Fruit fly (Drosophila melanogaster) whole organism, embryonic: ENCODE results near the gene jv.

Experiments
- Awh ChIP-seq: fragments of 200-800 bp; sonication (Bioruptor generic); IDR thresholded peaks from 2 replicates; pipeline ENCODE4, ENCODE4 v1.3.6; 2022; ENCODE audit warnings: missing biosample characterization, missing genetic modification characterization
- BtbVII ChIP-seq: fragments of 200-800 bp; sonication (Bioruptor generic); optimal IDR thresholded peaks from 3 replicates; lab custom pipeline; 2017; ENCODE audit warnings: missing biosample characterization, mild to moderate bottlenecking, missing genetic modification characterization
- C15 ChIP-seq: fragments of 200-800 bp; sonication (Bioruptor generic); IDR thresholded peaks from 3 replicates; pipeline ENCODE4 v1.3.6; 2022; ENCODE audit warnings: missing biosample characterization, missing genetic modification characterization
- CG12299 ChIP-seq: fragments of 200-800 bp; sonication (Bioruptor generic); optimal IDR thresholded peaks from 2 replicates; lab custom pipeline; 2018; ENCODE audit warnings: missing biosample characterization, mild to moderate bottlenecking, missing genetic modification characterization
- CG12659 ChIP-seq: fragments of 200-800 bp; sonication (Bioruptor generic); optimal IDR thresholded peaks from 3 replicates; lab custom pipeline; 2017; ENCODE audit warnings: mild to moderate bottlenecking, missing biosample characterization, missing genetic modification reagents, missing genetic modification characterization
- CG13894 ChIP-seq: fragments of 200-800 bp; sonication (Bioruptor generic); optimal IDR thresholded peaks from 3 replicates; lab custom pipeline; 2018; ENCODE audit warnings: missing biosample characterization, mild to moderate bottlenecking, missing genetic modification characterization, moderate library complexity
- CG14441 ChIP-seq: fragments of 200-800 bp; sonication (Bioruptor generic); IDR thresholded peaks from 2 replicates; pipeline ENCODE4 v1.3.6; 2022; ENCODE audit warnings: missing biosample characterization, missing genetic modification characterization
- CG15011 ChIP-seq: fragments of 200-800 bp; sonication (Bioruptor generic); optimal IDR thresholded peaks from 3 replicates; lab custom pipeline; 2018; ENCODE audit warnings: missing biosample characterization, mild to moderate bottlenecking, missing genetic modification characterization
- CG17328 ChIP-seq: fragments of 200-800 bp; sonication (Bioruptor generic); IDR thresholded peaks from 2 replicates; pipeline ENCODE4 v1.3.6; 2022; ENCODE audit warnings: missing biosample characterization, missing genetic modification characterization
- CG17568 ChIP-seq: fragments of 200-800 bp; sonication (Bioruptor generic); optimal IDR thresholded peaks from 2 replicates; lab custom pipeline; 2018; ENCODE audit warnings: missing biosample characterization, mild to moderate bottlenecking, missing genetic modification characterization, moderate library complexity
- CG1792 ChIP-seq: fragments of 200-800 bp; sonication (Bioruptor generic); optimal IDR thresholded peaks from 2 replicates; lab custom pipeline; 2016; ENCODE audit warnings: missing biosample characterization, missing genetic modification characterization
- CG2116 ChIP-seq: fragments of 200-800 bp; sonication (Bioruptor generic); optimal IDR thresholded peaks from 3 replicates; lab custom pipeline; 2018; ENCODE audit warnings: missing biosample characterization, mild to moderate bottlenecking, missing genetic modification characterization
- CG2120 ChIP-seq: fragments of 200-800 bp; sonication (Bioruptor generic); optimal IDR thresholded peaks from 3 replicates; lab custom pipeline; 2016; ENCODE audit warnings: missing biosample characterization, missing genetic modification characterization
- CG30020 ChIP-seq: fragments of 200-800 bp; optimal IDR thresholded peaks from 2 replicates; lab custom pipeline; 2019; ENCODE audit warnings: missing biosample characterization, mild to moderate bottlenecking, missing genetic modification characterization, moderate library complexity
- CG3065 ChIP-seq: fragments of 200-800 bp; sonication (Bioruptor generic); optimal IDR thresholded peaks from 2 replicates; lab custom pipeline; 2016; ENCODE audit warnings: missing biosample characterization, missing genetic modification characterization
- CG31365 ChIP-seq: fragments of 200-800 bp; sonication (Bioruptor generic); optimal IDR thresholded peaks from 2 replicates; lab custom pipeline; 2018; ENCODE audit warnings: missing biosample characterization, mild to moderate bottlenecking, missing genetic modification characterization
- CG31388 ChIP-seq: fragments of 200-800 bp; sonication (Bioruptor generic); optimal IDR thresholded peaks from 2 replicates; lab custom pipeline; 2016; ENCODE audit warnings: missing biosample characterization, missing genetic modification characterization
- CG3281 ChIP-seq: fragments of 200-800 bp; sonication (Bioruptor generic); optimal IDR thresholded peaks from 3 replicates; lab custom pipeline; 2017; ENCODE audit warnings: missing biosample characterization, mild to moderate bottlenecking, missing genetic modification characterization
- CG7271 ChIP-seq: fragments of 200-800 bp; sonication (Bioruptor generic); optimal IDR thresholded peaks from 2 replicates; lab custom pipeline; 2018; ENCODE audit warnings: missing biosample characterization, mild to moderate bottlenecking, missing genetic modification characterization, moderate library complexity
- CG7745 ChIP-seq: fragments of 200-800 bp; sonication (Bioruptor generic); optimal IDR thresholded peaks from 2 replicates; lab custom pipeline; 2018; ENCODE audit warnings: missing biosample characterization, mild to moderate bottlenecking, missing genetic modification characterization, moderate library complexity
- CG9727 ChIP-seq: fragments of 200-800 bp; sonication (Bioruptor generic); optimal IDR thresholded peaks from 3 replicates; lab custom pipeline; 2017; ENCODE audit warnings: missing biosample characterization, mild to moderate bottlenecking, missing genetic modification characterization
- CG9876 ChIP-seq: fragments of 200-800 bp; sonication (Bioruptor generic); optimal IDR thresholded peaks from 2 replicates; lab custom pipeline; 2016; ENCODE audit warnings: missing biosample characterization, missing genetic modification characterization
- CHES-1-like ChIP-seq: fragments of 200-800 bp; sonication (Bioruptor generic); optimal IDR thresholded peaks from 2 replicates; lab custom pipeline; 2016; ENCODE audit warnings: missing biosample characterization, missing genetic modification characterization
- Camta ChIP-seq: fragments of 200-800 bp; sonication (Bioruptor generic); optimal IDR thresholded peaks from 2 replicates; lab custom pipeline; 2016; ENCODE audit warnings: missing biosample characterization, missing genetic modification characterization
- D ChIP-seq, 2 experiments: fragments of 200-800 bp in 1 of 2; fragments of >200 bp in 1 of 2; sonication (Bioruptor generic) in 1 of 2; optimal IDR thresholded peaks; 2 replicates in 1 of 2; 3 replicates in 1 of 2; lab custom pipeline; 2017; ENCODE audit warnings: mild to moderate bottlenecking in 1 of 2, missing biosample characterization in 1 of 2, missing genetic modification characterization in 1 of 2, missing genetic modification reagents in 1 of 2
- Deaf1 ChIP-seq: fragments of 200-800 bp; optimal IDR thresholded peaks from 3 replicates; lab custom pipeline; 2019; ENCODE audit warnings: missing biosample characterization, mild to moderate bottlenecking, missing genetic modification characterization, moderate library complexity
- GATAe ChIP-seq: fragments of 200-800 bp; sonication (Bioruptor generic); conservative IDR thresholded peaks from 2 replicates; pipeline ENCODE4 v1.3.6; 2022; ENCODE audit warnings: missing biosample characterization, missing genetic modification characterization
- Lhr ChIP-seq: fragments of 200-800 bp; sonication (Bioruptor generic); optimal IDR thresholded peaks from 3 replicates; lab custom pipeline; 2017; ENCODE audit warnings: mild to moderate bottlenecking, missing biosample characterization, missing genetic modification reagents, missing genetic modification characterization
- Lim3 ChIP-seq: fragments of 200-800 bp; sonication (Bioruptor generic); IDR thresholded peaks from 2 replicates; pipeline ENCODE4 v1.3.6; 2022; ENCODE audit warnings: missing biosample characterization, missing genetic modification characterization
- Lpt ChIP-seq: fragments of >200 bp; optimal IDR thresholded peaks from 2 replicates; lab custom pipeline; 2018; ENCODE audit warnings: missing biosample characterization, missing genetic modification characterization
- Max ChIP-seq: fragments of 200-800 bp; sonication (Bioruptor generic); optimal IDR thresholded peaks from 2 replicates; lab custom pipeline; 2016; ENCODE audit warnings: missing biosample characterization, mild to moderate bottlenecking, missing genetic modification characterization
- Myb ChIP-seq: fragments of 200-800 bp; sonication (Bioruptor generic); optimal IDR thresholded peaks from 2 replicates; lab custom pipeline; 2016; ENCODE audit warnings: missing biosample characterization, missing genetic modification characterization
- Ptx1 ChIP-seq: fragments of 200-800 bp; sonication (Bioruptor generic); IDR thresholded peaks from 2 replicates; pipeline ENCODE4 v1.3.6; 2022; ENCODE audit warnings: missing biosample characterization, missing genetic modification characterization
- ap ChIP-seq: fragments of 200-800 bp; sonication (Bioruptor generic); IDR thresholded peaks from 2 replicates; pipeline ENCODE4 v1.3.6; 2022; ENCODE audit warnings: missing biosample characterization, missing genetic modification characterization
- az2 ChIP-seq: fragments of 200-800 bp; sonication (Bioruptor generic); optimal IDR thresholded peaks from 3 replicates; lab custom pipeline; 2016; ENCODE audit warnings: missing biosample characterization, missing genetic modification characterization
- bigmax ChIP-seq: fragments of 200-800 bp; sonication (Bioruptor generic); optimal IDR thresholded peaks from 2 replicates; lab custom pipeline; 2018; ENCODE audit warnings: missing biosample characterization, mild to moderate bottlenecking, missing genetic modification characterization
- crc ChIP-seq: fragments of 200-800 bp; sonication (Bioruptor generic); optimal IDR thresholded peaks from 2 replicates; lab custom pipeline; 2016; ENCODE audit warnings: missing biosample characterization, missing genetic modification characterization
- crp ChIP-seq, 2 experiments: fragments of 200-800 bp; sonication (Bioruptor generic); optimal IDR thresholded peaks; 2 replicates in 1 of 2; 3 replicates in 1 of 2; lab custom pipeline; 2017; ENCODE audit warnings: missing biosample characterization in 2 of 2, missing genetic modification characterization in 2 of 2, mild to moderate bottlenecking in 1 of 2, moderate library complexity in 1 of 2
- disco-r ChIP-seq: fragments of 200-800 bp; sonication (Bioruptor generic); optimal IDR thresholded peaks from 2 replicates; lab custom pipeline; 2016; ENCODE audit warnings: missing biosample characterization, missing genetic modification characterization
- grn ChIP-seq: fragments of 200-800 bp; sonication (Bioruptor generic); optimal IDR thresholded peaks from 3 replicates; lab custom pipeline; 2017; ENCODE audit warnings: missing biosample characterization, missing genetic modification characterization
- gro ChIP-seq: fragments of 200-800 bp; sonication (Bioruptor generic); optimal IDR thresholded peaks from 2 replicates; lab custom pipeline; 2016; ENCODE audit warnings: missing biosample characterization, missing genetic modification characterization
- kay ChIP-seq: fragments of 200-800 bp; sonication (Bioruptor generic); optimal IDR thresholded peaks from 2 replicates; lab custom pipeline; 2016; ENCODE audit warnings: missing biosample characterization, missing genetic modification characterization
- lab ChIP-seq: fragments of 200-800 bp; sonication (Bioruptor generic); optimal IDR thresholded peaks from 3 replicates; lab custom pipeline; 2017; ENCODE audit warnings: missing biosample characterization, missing genetic modification characterization, mild to moderate bottlenecking, moderate library complexity, missing genetic modification reagents
- lbe ChIP-seq: fragments of 200-800 bp; sonication (Bioruptor generic); optimal IDR thresholded peaks from 2 replicates; lab custom pipeline; 2016; ENCODE audit warnings: missing biosample characterization, mild to moderate bottlenecking, missing genetic modification characterization
- nmo ChIP-seq: fragments of 200-800 bp; sonication (Bioruptor generic); optimal IDR thresholded peaks from 2 replicates; lab custom pipeline; 2018; ENCODE audit warnings: missing biosample characterization, mild to moderate bottlenecking, missing genetic modification characterization, moderate library complexity
- org-1 ChIP-seq: fragments of 200-800 bp; sonication (Bioruptor generic); optimal IDR thresholded peaks from 2 replicates; lab custom pipeline; 2017; ENCODE audit warnings: missing biosample characterization, missing genetic modification characterization
- stc ChIP-seq: fragments of 200-800 bp; sonication (Bioruptor generic); IDR thresholded peaks from 2 replicates; pipeline ENCODE4 v1.3.6; 2022; ENCODE audit warnings: missing biosample characterization, missing genetic modification characterization
- tap ChIP-seq: fragments of 200-800 bp; optimal IDR thresholded peaks from 3 replicates; lab custom pipeline; 2019; ENCODE audit warnings: missing biosample characterization, mild to moderate bottlenecking, missing genetic modification characterization, moderate library complexity
- trh ChIP-seq: fragments of 200-800 bp; sonication (Bioruptor generic); optimal IDR thresholded peaks from 2 replicates; lab custom pipeline; 2016; ENCODE audit warnings: missing biosample characterization, missing genetic modification characterization
- wdn ChIP-seq: fragments of 200-800 bp; sonication (Bioruptor generic); IDR thresholded peaks from 2 replicates; pipeline ENCODE4 v1.3.6; 2022; ENCODE audit warnings: missing biosample characterization, missing genetic modification characterization
- z ChIP-seq: fragments of 200-800 bp; sonication (Bioruptor generic); IDR thresholded peaks from 3 replicates; pipeline ENCODE4 v1.3.6; 2022; ENCODE audit warnings: missing biosample characterization, missing genetic modification characterization

jv gene

dm6 chr3L:6576709-6577108 is 12.6 kb downstream of the jv start (continued):
- TF ChIP-seq disco-r (no peak), D (optimal IDR thresholded peaks at IDR 0.05; lab: Kevin White, UChicago) (no peak), D (GFP tag; optimal IDR thresholded peaks at IDR 0.05; lab: Kevin White, UChicago) (peak; percentile 38), GATAe (GFP tag; lab: Robert Waterston, UW) (no peak), kay (GFP tag; lab: Kevin White, UChicago) (no peak), ap (GFP tag; lab: Robert Waterston, UW) (0 out of 2 replicates have a peak, but pooled peaks have one; percentile 32), CG7271 (no peak), CG9876 (peak; percentile 34), CG13894 (tag; lab: Kevin White, UChicago) (peak; percentile 14), wdn (GFP tag; lab: Robert Waterston, UW) (0 out of 2 replicates have a peak, but pooled peaks have one; percentile 40), nmo (GFP tag; lab: Kevin White, UChicago) (peak; percentile 65), bigmax (GFP tag; lab: Kevin White, UChicago) (no peak), CG12299 (tag; lab: Kevin White, UChicago) (no peak), CG15011 (peak; percentile 27), CG17328 (GFP tag; lab: Robert Waterston, UW) (peak; percentile 74), Lim3 (GFP tag; lab: Robert Waterston, UW) (0 out of 2 replicates have a peak, but pooled peaks have one; percentile 26), CG2116 (GFP tag; lab: Kevin White, UChicago) (no peak), C15 (peak; percentile 51; the same call in 1 of the 3 replicates), BtbVII (GFP tag; lab: Kevin White, UChicago) (peak; percentile 49), grn (GFP tag; lab: Kevin White, UChicago) (no peak), Lhr (GFP tag; lab: Kevin White, UChicago) (no peak), CG9727 (GFP tag; lab: Kevin White, UChicago) (peak; percentile 27), Ptx1 (peak; percentile 85), crp (GFP tag; optimal IDR thresholded peaks at IDR 0.05; lab: Kevin White, UChicago) (no peak), CG14441 (GFP tag; lab: Robert Waterston, UW) (peak; percentile 82), az2 (GFP tag; lab: Kevin White, UChicago) (peak; percentile 30), lbe (GFP tag; lab: Kevin White, UChicago) (no peak), lab (GFP tag; lab: Kevin White, UChicago) (peak; percentile 81), CG31388 (GFP tag; lab: Kevin White, UChicago) (no peak), CG3065 (no peak), stc (peak; percentile 76), CG1792 (peak; percentile 8), Max (GFP tag; lab: Kevin White, UChicago) (no peak), z (no peak), CG12659 (GFP tag; lab: Kevin White, UChicago) (peak; percentile 48), Lpt (GFP tag; lab: Kevin White, UChicago) (no peak), CG30020 (tag; lab: Kevin White, UChicago) (no peak), CG3281 (peak; percentile 68), Deaf1 (tag; lab: Kevin White, UChicago) (no peak), crc (peak; percentile 36), org-1 (GFP tag; lab: Kevin White, UChicago) (peak; percentile 46), tap (tag; lab: Kevin White, UChicago) (peak; percentile 59), CG7745 (tag; lab: Kevin White, UChicago) (no peak), CG2120 (GFP tag; lab: Kevin White, UChicago) (peak; percentile 65), CHES-1-like (GFP tag; lab: Kevin White, UChicago) (peak; percentile 25), CG17568 (GFP tag; lab: Kevin White, UChicago) (no peak), CG31365 (tag; lab: Kevin White, UChicago) (peak; percentile 44), gro (peak; percentile 13), Camta (GFP tag; lab: Kevin White, UChicago) (peak; percentile 16), trh (GFP tag; lab: Kevin White, UChicago) (no peak), Myb (GFP tag; lab: Kevin White, UChicago) (peak; percentile 6), Awh (GFP tag; lab: Robert Waterston, UW) (peak; percentile 56)
